Fruit fly (Drosophila melanogaster) whole organism, embryonic: ENCODE measurements around the gene CG14207.

ENCODE experiments used
- C15 ChIP-seq: fragments of 200-800 bp; sonication (Bioruptor generic); IDR thresholded peaks from 3 replicates; pipeline ENCODE4 v1.3.6; 2022; ENCODE audit warnings: missing biosample characterization, missing genetic modification characterization
- CG10147 ChIP-seq: fragments of 200-800 bp; sonication (Bioruptor generic); optimal IDR thresholded peaks from 2 replicates; lab custom pipeline; 2019; ENCODE audit warnings: missing biosample characterization, mild to moderate bottlenecking, missing genetic modification characterization, moderate library complexity
- CG10959 ChIP-seq: fragments of 200-800 bp; sonication (Bioruptor generic); IDR thresholded peaks from 2 replicates; pipeline ENCODE4 v1.3.6; 2022; ENCODE audit warnings: missing biosample characterization, missing genetic modification characterization
- CG11247 ChIP-seq: fragments of 200-800 bp; sonication (Bioruptor generic); IDR thresholded peaks from 2 replicates; pipeline ENCODE4 v1.3.6; 2022; ENCODE audit warnings: missing biosample characterization, missing genetic modification characterization
- CG11398 ChIP-seq: fragments of 200-800 bp; sonication (Bioruptor generic); optimal IDR thresholded peaks from 2 replicates; lab custom pipeline; 2016; ENCODE audit warnings: missing biosample characterization, missing genetic modification characterization
- CG15601 ChIP-seq: fragments of 200-800 bp; sonication (Bioruptor generic); optimal IDR thresholded peaks from 3 replicates; lab custom pipeline; 2019; ENCODE audit warnings: missing biosample characterization, mild to moderate bottlenecking, missing genetic modification characterization, moderate library complexity
- CG1602 ChIP-seq: fragments of 200-800 bp; sonication (Bioruptor generic); optimal IDR thresholded peaks from 3 replicates; lab custom pipeline; 2016; ENCODE audit warnings: missing biosample characterization, missing genetic modification characterization
- CG18011 ChIP-seq: fragments of 200-800 bp; sonication (Bioruptor generic); optimal IDR thresholded peaks from 2 replicates; lab custom pipeline; 2017; ENCODE audit warnings: missing biosample characterization, missing genetic modification characterization, mild to moderate bottlenecking, moderate library complexity, missing genotype
- CG31388 ChIP-seq: fragments of 200-800 bp; sonication (Bioruptor generic); optimal IDR thresholded peaks from 2 replicates; lab custom pipeline; 2016; ENCODE audit warnings: missing biosample characterization, missing genetic modification characterization
- CG3847 ChIP-seq: fragments of 200-800 bp; sonication (Bioruptor generic); IDR thresholded peaks from 2 replicates; pipeline ENCODE4 v1.3.6; 2022; ENCODE audit warnings: missing biosample characterization, missing genetic modification characterization
- CG4360 ChIP-seq: fragments of 200-800 bp; sonication (Bioruptor generic); IDR thresholded peaks from 2 replicates; pipeline ENCODE4 v1.3.6; 2022; ENCODE audit warnings: missing biosample characterization, missing genetic modification characterization
- CG4404 ChIP-seq: fragments of 200-800 bp; sonication (Bioruptor generic); IDR thresholded peaks from 2 replicates; pipeline ENCODE4 v1.3.6; 2022; ENCODE audit warnings: missing biosample characterization, missing genetic modification characterization
- CG6175 ChIP-seq: fragments of 200-800 bp; sonication (Bioruptor generic); IDR thresholded peaks from 3 replicates; pipeline ENCODE4 v1.3.6; 2022; ENCODE audit warnings: missing biosample characterization, missing genetic modification characterization
- CG6272 ChIP-seq: fragments of 200-800 bp; sonication (Bioruptor generic); IDR thresholded peaks from 2 replicates; pipeline ENCODE4 v1.3.6; 2022; ENCODE audit warnings: missing biosample characterization, missing genetic modification characterization
- CG6813 ChIP-seq: fragments of 200-800 bp; sonication (Bioruptor generic); optimal IDR thresholded peaks from 2 replicates; lab custom pipeline; 2017; ENCODE audit warnings: missing biosample characterization, missing genetic modification characterization, mild to moderate bottlenecking, moderate library complexity, missing genetic modification reagents
- CG7357 ChIP-seq: fragments of 200-800 bp; sonication (Bioruptor generic); IDR thresholded peaks from 3 replicates; pipeline ENCODE4 v1.3.6; 2022; ENCODE audit warnings: missing biosample characterization, missing genetic modification characterization
- CG7963 ChIP-seq: fragments of 200-800 bp; sonication (Bioruptor generic); IDR thresholded peaks from 3 replicates; pipeline ENCODE4 v1.3.6; 2022; ENCODE audit warnings: missing biosample characterization, missing genetic modification characterization; ENCODE audit not compliant: partially characterized antibody
- CG8290 ChIP-seq, 3 experiments: fragments of 200-800 bp; sonication (Bioruptor generic); optimal IDR thresholded peaks; 2 replicates each; lab custom pipeline; 2016 to 2019; ENCODE audit warnings: missing biosample characterization in 3 of 3, missing genetic modification characterization in 3 of 3, mild to moderate bottlenecking in 2 of 3, moderate library complexity in 1 of 3
- CG8944 ChIP-seq: fragments of 200-800 bp; sonication (Bioruptor generic); optimal IDR thresholded peaks from 3 replicates; lab custom pipeline; 2016; ENCODE audit warnings: missing biosample characterization, missing genetic modification characterization
- CG9215 ChIP-seq: fragments of 200-800 bp; sonication (Bioruptor generic); IDR thresholded peaks from 2 replicates; pipeline ENCODE4 v1.3.6; 2022; ENCODE audit warnings: missing biosample characterization, missing genetic modification characterization
- CG9876 ChIP-seq: fragments of 200-800 bp; sonication (Bioruptor generic); optimal IDR thresholded peaks from 2 replicates; lab custom pipeline; 2016; ENCODE audit warnings: missing biosample characterization, missing genetic modification characterization
- CG9932 ChIP-seq: fragments of 200-800 bp; sonication (Bioruptor generic); IDR thresholded peaks from 2 replicates; pipeline ENCODE4 v1.3.6; 2022; ENCODE audit warnings: missing biosample characterization, missing genetic modification characterization
- D ChIP-seq, 2 experiments: fragments of 200-800 bp in 1 of 2; fragments of >200 bp in 1 of 2; sonication (Bioruptor generic) in 1 of 2; optimal IDR thresholded peaks; 2 replicates in 1 of 2; 3 replicates in 1 of 2; lab custom pipeline; 2017; ENCODE audit warnings: mild to moderate bottlenecking in 1 of 2, missing biosample characterization in 1 of 2, missing genetic modification characterization in 1 of 2, missing genetic modification reagents in 1 of 2
- Hey ChIP-seq: fragments of 200-800 bp; sonication (Bioruptor generic); optimal IDR thresholded peaks from 3 replicates; lab custom pipeline; 2018; ENCODE audit warnings: missing biosample characterization, mild to moderate bottlenecking, missing genetic modification characterization
- Max ChIP-seq: fragments of 200-800 bp; sonication (Bioruptor generic); optimal IDR thresholded peaks from 2 replicates; lab custom pipeline; 2016; ENCODE audit warnings: missing biosample characterization, mild to moderate bottlenecking, missing genetic modification characterization
- Opbp ChIP-seq: fragments of 200-800 bp; sonication (Bioruptor generic); IDR thresholded peaks from 3 replicates; pipeline ENCODE4 v1.3.6; 2022; ENCODE audit warnings: missing biosample characterization, missing genetic modification characterization; ENCODE audit not compliant: partially characterized antibody
- PHDP ChIP-seq: fragments of 200-800 bp; sonication (Bioruptor generic); optimal IDR thresholded peaks from 3 replicates; lab custom pipeline; 2018; ENCODE audit warnings: missing biosample characterization, mild to moderate bottlenecking, missing genetic modification characterization, moderate library complexity
- Scr ChIP-seq: fragments of 200-800 bp; sonication (Bioruptor generic); IDR thresholded peaks from 2 replicates; pipeline ENCODE4 v1.3.6; 2022; ENCODE audit warnings: missing biosample characterization, missing genetic modification characterization; ENCODE audit not compliant: partially characterized antibody
- TFAM ChIP-seq: fragments of 200-800 bp; sonication (Bioruptor generic); optimal IDR thresholded peaks from 2 replicates; lab custom pipeline; 2017; ENCODE audit warnings: missing biosample characterization, missing genetic modification characterization, inconsistent platforms
- cas ChIP-seq: fragments of 200-800 bp; sonication (Bioruptor generic); IDR thresholded peaks from 2 replicates; pipeline ENCODE4 v1.3.6; 2022; ENCODE audit warnings: missing biosample characterization, missing genetic modification characterization
- croc ChIP-seq: fragments of 200-800 bp; sonication (Bioruptor generic); conservative IDR thresholded peaks from 3 replicates; pipeline ENCODE4 v1.3.6; 2022; ENCODE audit warnings: missing biosample characterization, missing genetic modification characterization
- en ChIP-seq: fragments of 200-800 bp; sonication (Bioruptor generic); optimal IDR thresholded peaks from 2 replicates; lab custom pipeline; 2016; ENCODE audit warnings: missing biosample characterization, missing genetic modification characterization
- hb ChIP-seq: fragments of 200-800 bp; sonication (Bioruptor generic); IDR thresholded peaks from 3 replicates; pipeline ENCODE4 v1.3.6; 2022; ENCODE audit warnings: missing biosample characterization, missing genetic modification characterization; ENCODE audit not compliant: partially characterized antibody
- knrl ChIP-seq: fragments of 200-800 bp; sonication (Bioruptor generic); IDR thresholded peaks from 3 replicates; pipeline ENCODE4 v1.3.6; 2022; ENCODE audit warnings: missing biosample characterization, missing genetic modification characterization; ENCODE audit not compliant: partially characterized antibody
- nau ChIP-seq: fragments of 200-800 bp; sonication (Bioruptor generic); optimal IDR thresholded peaks from 3 replicates; lab custom pipeline; 2017; ENCODE audit warnings: missing biosample characterization, mild to moderate bottlenecking, missing genetic modification characterization, missing genetic modification reagents
- prd ChIP-seq, 3 experiments: fragments of >200 bp in 2 of 3; fragments of 200-800 bp in 1 of 3; sonication (Bioruptor generic) in 1 of 3; optimal IDR thresholded peaks in 2 of 3; IDR thresholded peaks in 1 of 3; 2 replicates in 2 of 3; 3 replicates in 1 of 3; pipeline versions ENCODE4 v1.3.6 to Lab custom; 2017 to 2022; ENCODE audit warnings: missing biosample characterization in 1 of 3, missing genetic modification characterization in 1 of 3
- pzg ChIP-seq: fragments of 200-800 bp; sonication (Bioruptor generic); optimal IDR thresholded peaks from 3 replicates; lab custom pipeline; 2018; ENCODE audit warnings: missing biosample characterization, mild to moderate bottlenecking, missing genetic modification characterization, moderate library complexity
- ranshi ChIP-seq: fragments of 200-800 bp; sonication (Bioruptor generic); IDR thresholded peaks from 2 replicates; pipeline ENCODE4 v1.3.6; 2022; ENCODE audit warnings: missing biosample characterization, missing genetic modification characterization
- rib ChIP-seq: fragments of 200-800 bp; sonication (Bioruptor generic); IDR thresholded peaks from 2 replicates; pipeline ENCODE4 v1.3.6; 2022; ENCODE audit warnings: missing biosample characterization, missing genetic modification characterization
- row ChIP-seq: fragments of 200-800 bp; sonication (Bioruptor generic); IDR thresholded peaks from 3 replicates; pipeline ENCODE4 v1.3.6; 2022; ENCODE audit warnings: missing biosample characterization, missing genetic modification characterization
- run ChIP-seq: fragments of 200-800 bp; sonication (Bioruptor generic); optimal IDR thresholded peaks from 3 replicates; lab custom pipeline; 2018; ENCODE audit warnings: missing biosample characterization, mild to moderate bottlenecking, missing genetic modification characterization
- schlank ChIP-seq: fragments of 200-800 bp; sonication (Bioruptor generic); optimal IDR thresholded peaks from 2 replicates; lab custom pipeline; 2018; ENCODE audit warnings: missing biosample characterization, mild to moderate bottlenecking, missing genetic modification characterization
- slou ChIP-seq: fragments of 200-800 bp; sonication (Bioruptor generic); optimal IDR thresholded peaks from 3 replicates; lab custom pipeline; 2016; ENCODE audit warnings: missing biosample characterization, missing genetic modification characterization
- sqz ChIP-seq: fragments of 200-800 bp; sonication (Bioruptor generic); optimal IDR thresholded peaks from 3 replicates; lab custom pipeline; 2018; ENCODE audit warnings: missing biosample characterization, mild to moderate bottlenecking, missing genetic modification characterization
- sr ChIP-seq: fragments of 200-800 bp; sonication (Bioruptor generic); IDR thresholded peaks from 3 replicates; pipeline ENCODE4 v1.3.6; 2022; ENCODE audit warnings: missing biosample characterization, missing genetic modification characterization
- wek ChIP-seq: fragments of 200-800 bp; sonication (Bioruptor generic); optimal IDR thresholded peaks from 3 replicates; lab custom pipeline; 2018; ENCODE audit warnings: missing biosample characterization, mild to moderate bottlenecking, missing genetic modification characterization, moderate library complexity
- wor ChIP-seq: fragments of 200-800 bp; sonication (Bioruptor generic); IDR thresholded peaks from 2 replicates; pipeline ENCODE4 v1.3.6; 2022; ENCODE audit warnings: missing biosample characterization, missing genetic modification characterization
- zfh1 ChIP-seq: fragments of 200-800 bp; sonication (Bioruptor generic); IDR thresholded peaks from 3 replicates; pipeline ENCODE4 v1.3.6; 2022; ENCODE audit warnings: missing biosample characterization, missing genetic modification characterization

The CG14207 gene

dm6 chrX:19651757-19652419 is 46.9 kb downstream of the CG14207 start, which contains the start of the genes Ranbp21 and Elys (continued):
- TF ChIP-seq sr (GFP tag; lab: Robert Waterston, UW) (no peak), knrl (GFP tag; lab: Robert Waterston, UW) (peak; percentile 61), CG4360 (GFP tag; lab: Robert Waterston, UW) (no peak), wek (GFP tag; lab: Kevin White, UChicago) (no peak), TFAM (GFP tag; lab: Kevin White, UChicago) (no peak), CG8944 (peak; percentile 62), CG6175 (no peak), CG18011 (GFP tag; lab: Kevin White, UChicago) (no peak), C15 (no peak), nau (GFP tag; lab: Kevin White, UChicago) (no peak), CG7963 (GFP tag; lab: Robert Waterston, UW) (no peak), sqz (no peak), wor (0 out of 2 replicates have a peak, but pooled peaks have one; percentile 39), CG15601 (tag; lab: Kevin White, UChicago) (no peak), CG6272 (peak; percentile 40; the same call in 1 of the 2 replicates), CG1602 (GFP tag; lab: Kevin White, UChicago) (peak; percentile 50), Hey (tag; lab: Kevin White, UChicago) (no peak), en (GFP tag; lab: Kevin White, UChicago) (no peak), Opbp (GFP tag; lab: Robert Waterston, UW) (no peak), CG11398 (GFP tag; lab: Kevin White, UChicago) (peak; percentile 48), hb (GFP tag; lab: Robert Waterston, UW) (0 out of 3 replicates have a peak, but pooled peaks have one; percentile 56), CG9932 (GFP tag; lab: Robert Waterston, UW) (peak; percentile 66), CG4404 (peak; percentile 54; the same call in 1 of the 2 replicates), CG10147 (GFP tag; lab: Kevin White, UChicago) (no peak), CG7357 (GFP tag; lab: Robert Waterston, UW) (peak; percentile 42; the same call in 1 of the 3 replicates), PHDP (tag; lab: Kevin White, UChicago) (no peak), CG10959 (GFP tag; lab: Robert Waterston, UW) (peak; percentile 39; the same call in 1 of the 2 replicates), row (GFP tag; lab: Robert Waterston, UW) (peak; percentile 70), zfh1 (GFP tag; lab: Robert Waterston, UW) (peak; percentile 66; the same call in 2 of the 3 replicates), slou (no peak), Scr (GFP tag; lab: Robert Waterston, UW) (peak; percentile 50), CG3847 (GFP tag; lab: Robert Waterston, UW) (peak; percentile 78), CG9876 (GFP tag; lab: Kevin White, UChicago) (peak; percentile 19), CG11247 (GFP tag; lab: Robert Waterston, UW) (peak; percentile 38; the same call in 1 of the 2 replicates), CG8290 (GFP tag; optimal IDR thresholded peaks at IDR 0.05; lab: Kevin White, UChicago) (no peak), CG8290 (tag; optimal IDR thresholded peaks at IDR 0.05; lab: Kevin White, UChicago) (peak in 1 of 2 experiments; percentile 27), ranshi (GFP tag; lab: Robert Waterston, UW) (peak; percentile 67; the same call in 1 of the 2 replicates), CG6813 (GFP tag; lab: Kevin White, UChicago) (no peak), D (optimal IDR thresholded peaks at IDR 0.05; lab: Kevin White, UChicago) (no peak), D (GFP tag; optimal IDR thresholded peaks at IDR 0.05; lab: Kevin White, UChicago) (no peak), CG9215 (GFP tag; lab: Robert Waterston, UW) (peak; percentile 62), run (tag; lab: Kevin White, UChicago) (no peak), croc (GFP tag; lab: Robert Waterston, UW) (no peak), CG31388 (no peak), Max (GFP tag; lab: Kevin White, UChicago) (peak; percentile 64), cas (GFP tag; lab: Robert Waterston, UW) (no peak), prd (optimal IDR thresholded peaks at IDR 0.05; lab: Kevin White, UChicago) (no peak), prd (GFP tag; IDR thresholded peaks at IDR 0.05; lab: Robert Waterston, UW) (peak; percentile 75), schlank (tag; lab: Kevin White, UChicago) (no peak), rib (peak; percentile 86), pzg (peak; percentile 55)
